Worm (Caenorhabditis elegans) whole organism, L4 larva: ENCODE data around the gene R11D1.4.

ENCODE experiments used
- F26F4.8 ChIP-seq: fragments of 200-800 bp; sonication (Bioruptor generic); conservative IDR thresholded peaks from 2 replicates; pipeline ENCODE4 v1.3.6; 2022; ENCODE audit warnings: missing genetic modification characterization, missing compliant biosample characterization
- F37D6.2 ChIP-seq: sonication (generic microtip); optimal IDR thresholded peaks from 2 replicates; lab custom pipeline; 2016; ENCODE audit warnings: mild to moderate bottlenecking, missing genetic modification characterization, missing compliant biosample characterization
- F44E2.7 ChIP-seq: fragments of 200-800 bp; sonication (Bioruptor generic); IDR thresholded peaks from 2 replicates; pipeline ENCODE4 v2.1.2; 2022; ENCODE audit warnings: missing genetic modification characterization, missing compliant biosample characterization
- T20F7.1 ChIP-seq: fragments of 200-800 bp; sonication (Bioruptor generic); optimal IDR thresholded peaks from 2 replicates; lab custom pipeline; 2018; ENCODE audit warnings: mild to moderate bottlenecking, missing genetic modification characterization, missing compliant biosample characterization
- Y75B8A.6 ChIP-seq: fragments of 200-800 bp; sonication (Bioruptor generic); IDR thresholded peaks from 2 replicates; pipeline ENCODE4 v1.3.6; 2022; ENCODE audit warnings: missing genetic modification reagents, missing genetic modification characterization, missing compliant biosample characterization
- ceh-28 ChIP-seq: fragments of 150-350 bp; optimal IDR thresholded peaks from 2 replicates; lab custom pipeline; 2014; ENCODE audit warnings: missing biosample characterization, missing genetic modification reagents, missing genetic modification characterization
- ceh-32 ChIP-seq: sonication (generic microtip); optimal IDR thresholded peaks from 2 replicates; lab custom pipeline; 2016; ENCODE audit warnings: mild to moderate bottlenecking, missing genetic modification characterization, missing compliant biosample characterization; ENCODE audit not compliant: poor library complexity
- ceh-82 ChIP-seq: sonication (generic microtip); optimal IDR thresholded peaks from 2 replicates; lab custom pipeline; 2017; ENCODE audit warnings: missing biosample characterization, missing genetic modification characterization
- cey-2 ChIP-seq: sonication (generic microtip); optimal IDR thresholded peaks from 3 replicates; lab custom pipeline; 2017; ENCODE audit warnings: missing genetic modification characterization, mild to moderate bottlenecking, missing compliant biosample characterization, antibody characterized with exemption, borderline replicate concordance; ENCODE audit not compliant: insufficient read depth
- daf-8 ChIP-seq: fragments of 200-800 bp; sonication (Bioruptor generic); IDR thresholded peaks from 2 replicates; pipeline ENCODE4 v1.3.6; 2022; ENCODE audit warnings: missing genetic modification characterization, missing compliant biosample characterization
- duxl-1 ChIP-seq: sonication (generic microtip); optimal IDR thresholded peaks from 2 replicates; lab custom pipeline; 2016; ENCODE audit warnings: mild to moderate bottlenecking, missing genetic modification characterization, moderate library complexity, missing compliant biosample characterization; ENCODE audit not compliant: poor library complexity
- dve-1 ChIP-seq: sonication (generic microtip); optimal IDR thresholded peaks from 2 replicates; lab custom pipeline; 2017; ENCODE audit warnings: antibody characterized with exemption, mild to moderate bottlenecking, missing genetic modification characterization, missing compliant biosample characterization; ENCODE audit not compliant: insufficient read depth
- egl-27 ChIP-seq: sonication (generic microtip); optimal IDR thresholded peaks from 3 replicates; lab custom pipeline; 2017; ENCODE audit warnings: missing biosample characterization, missing genetic modification reagents, missing genetic modification characterization
- fkh-10 ChIP-seq: fragments of 150-350 bp; optimal IDR thresholded peaks from 2 replicates; lab custom pipeline; 2014; ENCODE audit warnings: missing biosample characterization, missing genetic modification reagents, missing genetic modification characterization
- gei-8 ChIP-seq: fragments of 200-800 bp; sonication (Bioruptor generic); optimal IDR thresholded peaks from 2 replicates; lab custom pipeline; 2018; ENCODE audit warnings: mild to moderate bottlenecking, missing genetic modification characterization, missing compliant biosample characterization
- hif-1 ChIP-seq, 2 experiments: sonication (generic microtip); optimal IDR thresholded peaks; 2 replicates each; lab custom pipeline; 2016 to 2017; ENCODE audit warnings: missing compliant biosample characterization in 2 of 2, missing genetic modification characterization in 2 of 2, missing genetic modification reagents in 2 of 2, missing genotype in 2 of 2, mild to moderate bottlenecking in 1 of 2
- hlh-11 ChIP-seq: fragments of 200-800 bp; sonication (Bioruptor generic); optimal IDR thresholded peaks from 2 replicates; lab custom pipeline; 2018; ENCODE audit warnings: mild to moderate bottlenecking, missing genetic modification characterization, missing compliant biosample characterization
- lin-1 ChIP-seq: fragments of 200-800 bp; sonication (Bioruptor generic); IDR thresholded peaks from 2 replicates; pipeline ENCODE4 v1.3.6; 2022; ENCODE audit warnings: missing genetic modification reagents, missing genetic modification characterization, missing compliant biosample characterization
- lin-13 ChIP-seq: fragments of 150-350 bp; optimal IDR thresholded peaks from 2 replicates; lab custom pipeline; 2014; ENCODE audit warnings: missing biosample characterization, missing genetic modification reagents, missing genetic modification characterization
- lin-15B ChIP-seq: fragments of 150-350 bp; sonication (generic microtip); optimal IDR thresholded peaks from 3 replicates; lab custom pipeline; 2014; ENCODE audit warnings: missing biosample characterization, missing genetic modification characterization
- lin-29 ChIP-seq: fragments of 200-800 bp; sonication (Bioruptor generic); IDR thresholded peaks from 2 replicates; pipeline ENCODE4 v1.3.6; 2022; ENCODE audit warnings: missing genetic modification reagents, missing genetic modification characterization, missing compliant biosample characterization
- lin-38 ChIP-seq: fragments of 200-800 bp; sonication (Bioruptor generic); IDR thresholded peaks from 2 replicates; pipeline ENCODE4 v1.3.6; 2022; ENCODE audit warnings: missing genetic modification reagents, missing genetic modification characterization, missing compliant biosample characterization
- lin-39 ChIP-seq: fragments of 150-350 bp; optimal IDR thresholded peaks from 2 replicates; lab custom pipeline; 2014; ENCODE audit warnings: missing biosample characterization, missing genetic modification reagents, missing genetic modification characterization
- madf-5 ChIP-seq, 2 experiments: fragments of 200-800 bp; sonication (Bioruptor generic); IDR thresholded peaks; 2 replicates each; pipeline ENCODE4 v1.3.6; 2022; ENCODE audit warnings: missing compliant biosample characterization in 2 of 2, missing genetic modification characterization in 2 of 2
- nhr-11 ChIP-seq: fragments of 150-350 bp; optimal IDR thresholded peaks from 2 replicates; lab custom pipeline; 2014; ENCODE audit warnings: missing biosample characterization, missing genetic modification characterization
- nhr-111 ChIP-seq: fragments of 200-800 bp; sonication (Bioruptor generic); optimal IDR thresholded peaks from 2 replicates; lab custom pipeline; 2018; ENCODE audit warnings: mild to moderate bottlenecking, missing genetic modification characterization, missing compliant biosample characterization
- nhr-25 ChIP-seq: sonication (generic microtip); optimal IDR thresholded peaks from 2 replicates; lab custom pipeline; 2017; ENCODE audit warnings: missing genetic modification characterization, mild to moderate bottlenecking, missing compliant biosample characterization, antibody characterized with exemption, moderate library complexity, borderline replicate concordance; ENCODE audit not compliant: insufficient read depth
- nhr-28 ChIP-seq: fragments of 150-350 bp; optimal IDR thresholded peaks from 2 replicates; lab custom pipeline; 2014; ENCODE audit warnings: missing biosample characterization, missing genetic modification characterization
- nhr-42 ChIP-seq: fragments of 200-800 bp; sonication (Bioruptor generic); IDR thresholded peaks from 2 replicates; pipeline ENCODE4 v1.3.6; 2022; ENCODE audit warnings: missing genetic modification characterization, missing compliant biosample characterization
- nhr-6 ChIP-seq: fragments of 150-350 bp; optimal IDR thresholded peaks from 2 replicates; lab custom pipeline; 2014; ENCODE audit warnings: missing biosample characterization, missing genetic modification characterization
- php-3 ChIP-seq: fragments of 200-800 bp; sonication (Bioruptor generic); IDR thresholded peaks from 2 replicates; pipeline ENCODE4 v1.3.6; 2022; ENCODE audit warnings: missing genetic modification reagents, missing genetic modification characterization, missing compliant biosample characterization
- rbr-2 ChIP-seq: sonication (generic microtip); optimal IDR thresholded peaks from 2 replicates; lab custom pipeline; 2016; ENCODE audit warnings: missing genotype, missing genetic modification characterization, missing compliant biosample characterization
- saeg-2 ChIP-seq: fragments of 200-800 bp; sonication (Bioruptor generic); IDR thresholded peaks from 2 replicates; pipeline ENCODE4 v1.3.6; 2022; ENCODE audit warnings: missing genetic modification reagents, missing genetic modification characterization, missing compliant biosample characterization
- snpc-4 ChIP-seq: fragments of 150-350 bp; optimal IDR thresholded peaks from 2 replicates; lab custom pipeline; 2014; ENCODE audit warnings: missing biosample characterization, missing genetic modification characterization
- spr-3 ChIP-seq: fragments of 200-800 bp; sonication (Bioruptor generic); optimal IDR thresholded peaks from 2 replicates; lab custom pipeline; 2018; ENCODE audit warnings: mild to moderate bottlenecking, missing genetic modification characterization, missing compliant biosample characterization
- unc-39 ChIP-seq: sonication (generic microtip); optimal IDR thresholded peaks from 2 replicates; lab custom pipeline; 2017; ENCODE audit warnings: missing biosample characterization, missing genetic modification characterization
- unc-62 ChIP-seq, 3 experiments: fragments of 150-350 bp in 1 of 3; sonication (generic microtip); optimal IDR thresholded peaks in 2 of 3; peaks in 1 of 3; 1 replicate in 1 of 3; 2 replicates in 2 of 3; lab custom pipeline; 2014 to 2017; ENCODE audit warnings: missing biosample characterization in 3 of 3, missing genetic modification characterization in 3 of 3, missing genetic modification reagents in 3 of 3, missing genotype in 1 of 3
- vab-7 ChIP-seq: fragments of 200-800 bp; sonication (Bioruptor generic); IDR thresholded peaks from 2 replicates; pipeline ENCODE4 v1.3.6; 2022; ENCODE audit warnings: missing genetic modification reagents, missing genetic modification characterization, missing compliant biosample characterization
- zip-11 ChIP-seq: fragments of 200-800 bp; sonication (Bioruptor generic); IDR thresholded peaks from 2 replicates; pipeline ENCODE4 v1.3.6; 2022; ENCODE audit warnings: missing genetic modification characterization, missing compliant biosample characterization

R11D1.4 gene

ce11 chrV:12667926-12668325 lies 46.1 kb downstream of the R11D1.4 start, which contains the start of gene W05B10.4:
Gene W05B10.4, plus strand, starts transcription at chrV:12668226.
- TF ChIP-seq saeg-2 (GFP tag; lab: Robert Waterston, UW) (no peak), nhr-28 (tag; lab: Kevin White, UChicago) (no peak), nhr-6 (tag; lab: Kevin White, UChicago) (no peak), ceh-82 (no peak), cey-2 (tag; lab: Kevin White, UChicago) (no peak), ceh-32 (tag; lab: Kevin White, UChicago) (no peak), unc-62 (GFP tag; optimal IDR thresholded peaks at IDR 0.05 in 1 of 2; lab: Kevin White, UChicago) (no peak), unc-62 (tag; optimal IDR thresholded peaks at IDR 0.05; lab: Kevin White, UChicago) (no peak), lin-29 (GFP tag; lab: Robert Waterston, UW) (no peak), nhr-111 (GFP tag; lab: Kevin White, UChicago) (no peak), hif-1 (tag; optimal IDR thresholded peaks at IDR 0.05; lab: Kevin White, UChicago) (no peak), Y75B8A.6 (GFP tag; lab: Robert Waterston, UW) (no peak), hlh-11 (tag; lab: Kevin White, UChicago) (no peak), lin-1 (GFP tag; lab: Robert Waterston, UW) (no peak), madf-5 (GFP tag; IDR thresholded peaks at IDR 0.05; lab: Robert Waterston, UW) (no peak), fkh-10 (no peak), dve-1 (tag; lab: Kevin White, UChicago) (no peak), T20F7.1 (GFP tag; lab: Kevin White, UChicago) (no peak)

- TF ChIP-seq lin-38 (GFP tag; lab: Robert Waterston, UW) (no peak), unc-62 (GFP tag; optimal IDR thresholded peaks at IDR 0.05 in 1 of 2; lab: Kevin White, UChicago) (peak in 1 of 2 experiments; percentile 28), unc-62 (tag; optimal IDR thresholded peaks at IDR 0.05; lab: Kevin White, UChicago) (no peak), nhr-42 (GFP tag; lab: Robert Waterston, UW) (no peak), duxl-1 (no peak), F44E2.7 (GFP tag; lab: Robert Waterston, UW) (no peak), php-3 (GFP tag; lab: Robert Waterston, UW) (no peak), nhr-11 (tag; lab: Kevin White, UChicago) (no peak)
These were observed 46.6 kb downstream of the R11D1.4 start for ce11 chrV:12667397-12667796.

ce11 chrV:12663386-12663785 lies 50.6 kb downstream of the R11D1.4 start:
- TF ChIP-seq hlh-11 (tag; lab: Kevin White, UChicago) (no peak), snpc-4 (no peak), spr-3 (GFP tag; lab: Kevin White, UChicago) (no peak), F26F4.8 (no peak), gei-8 (GFP tag; lab: Kevin White, UChicago) (no peak), lin-13 (GFP tag; lab: Kevin White, UChicago) (no peak), daf-8 (GFP tag; lab: Robert Waterston, UW) (no peak), F37D6.2 (tag; lab: Kevin White, UChicago) (no peak), unc-39 (tag; lab: Kevin White, UChicago) (no peak), vab-7 (GFP tag; lab: Robert Waterston, UW) (no peak), egl-27 (tag; lab: Kevin White, UChicago) (no peak), zip-11 (GFP tag; lab: Robert Waterston, UW) (no peak), unc-62 (GFP tag; optimal IDR thresholded peaks at IDR 0.05 in 1 of 2; lab: Kevin White, UChicago) (no peak), unc-62 (tag; optimal IDR thresholded peaks at IDR 0.05; lab: Kevin White, UChicago) (no peak), nhr-25 (tag; lab: Kevin White, UChicago) (no peak), lin-39 (no peak), ceh-28 (no peak), lin-15B (tag; lab: Kevin White, UChicago) (no peak), rbr-2 (tag; lab: Kevin White, UChicago) (no peak)
- TF ChIP-seq, all 104 proteins: peak for 0
